Worm (Caenorhabditis elegans) whole organism, L4 larva: ENCODE data around the gene fpn-1.2.
A peak's percentile ranks its signal among the peaks of the same experiment; 100 is the strongest.

ENCODE experiments used
- dve-1 ChIP-seq: sonication (generic microtip); optimal IDR thresholded peaks from 2 replicates; lab custom pipeline; 2017; ENCODE audit warnings: antibody characterized with exemption, mild to moderate bottlenecking, missing genetic modification characterization, missing compliant biosample characterization; ENCODE audit not compliant: insufficient read depth
- lir-3 ChIP-seq: sonication (generic microtip); optimal IDR thresholded peaks from 2 replicates; lab custom pipeline; 2016; ENCODE audit warnings: mild to moderate bottlenecking, missing genetic modification characterization, missing compliant biosample characterization
- mdl-1 ChIP-seq, 2 experiments: fragments of 150-350 bp in 1 of 2; sonication (generic microtip) in 1 of 2; optimal IDR thresholded peaks; 2 replicates each; lab custom pipeline; 2014 to 2017; ENCODE audit warnings: missing biosample characterization in 2 of 2, missing genetic modification characterization in 2 of 2
- nhr-25 ChIP-seq: sonication (generic microtip); optimal IDR thresholded peaks from 2 replicates; lab custom pipeline; 2017; ENCODE audit warnings: missing genetic modification characterization, mild to moderate bottlenecking, missing compliant biosample characterization, antibody characterized with exemption, moderate library complexity, borderline replicate concordance; ENCODE audit not compliant: insufficient read depth
- nhr-41 ChIP-seq: fragments of 200-800 bp; sonication (Bioruptor generic); IDR thresholded peaks from 2 replicates; pipeline ENCODE4 v1.3.6; 2022; ENCODE audit warnings: missing genetic modification reagents, missing genetic modification characterization, missing compliant biosample characterization
- tra-1 ChIP-seq: fragments of 200-800 bp; sonication (Bioruptor generic); IDR thresholded peaks from 2 replicates; pipeline ENCODE4 v1.3.6; 2022; ENCODE audit warnings: missing genetic modification reagents, missing genetic modification characterization, missing compliant biosample characterization
- unc-62 ChIP-seq, 3 experiments: fragments of 150-350 bp in 1 of 3; sonication (generic microtip); optimal IDR thresholded peaks in 2 of 3; peaks in 1 of 3; 1 replicate in 1 of 3; 2 replicates in 2 of 3; lab custom pipeline; 2014 to 2017; ENCODE audit warnings: missing biosample characterization in 3 of 3, missing genetic modification characterization in 3 of 3, missing genetic modification reagents in 3 of 3, missing genotype in 1 of 3
- ztf-11 ChIP-seq: fragments of 150-350 bp; optimal IDR thresholded peaks from 2 replicates; lab custom pipeline; 2014; ENCODE audit warnings: missing biosample characterization, missing genetic modification characterization

ce11 chrV:1438832-1439231 is 25.7 kb downstream of the fpn-1.2 start, which contains the start of gene R09B5.11:
- TF ChIP-seq mdl-1 (tag; optimal IDR thresholded peaks at IDR 0.05; lab: Kevin White, UChicago), result peak in 1 of 2 experiments; percentile 19
- TF ChIP-seq dve-1 (tag; lab: Kevin White, UChicago), result no peak
- TF ChIP-seq unc-62 (GFP tag; optimal IDR thresholded peaks at IDR 0.05 in 1 of 2; lab: Kevin White, UChicago), result no peak
- TF ChIP-seq unc-62 (tag; optimal IDR thresholded peaks at IDR 0.05; lab: Kevin White, UChicago), result no peak
- no peak for TF ChIP-seq lir-3 (tag; lab: Kevin White, UChicago)
- TF ChIP-seq nhr-41 (GFP tag; lab: Robert Waterston, UW), result no peak
- no peak for TF ChIP-seq nhr-25 (tag; lab: Kevin White, UChicago)
- no peak for TF ChIP-seq ztf-11 (tag; lab: Kevin White, UChicago)
- no peak for TF ChIP-seq tra-1 (GFP tag; lab: Robert Waterston, UW)
